Worm (Caenorhabditis elegans) whole organism, late embryonic: ENCODE data around the gene K02E7.12.

Experiments
- C38D4.7 ChIP-seq: fragments of 200-800 bp; sonication (Bioruptor generic); optimal IDR thresholded peaks from 2 replicates; lab custom pipeline; 2018; ENCODE audit warnings: mild to moderate bottlenecking, missing genetic modification characterization, moderate library complexity, missing compliant biosample characterization
- K02D7.2 ChIP-seq: sonication (generic microtip); optimal IDR thresholded peaks from 2 replicates; lab custom pipeline; 2017; ENCODE audit warnings: mild to moderate bottlenecking, missing genetic modification characterization, missing compliant biosample characterization
- K09A11.1 ChIP-seq: sonication (generic microtip); optimal IDR thresholded peaks from 2 replicates; lab custom pipeline; 2017; ENCODE audit warnings: antibody characterized with exemption, mild to moderate bottlenecking, missing genetic modification characterization, missing compliant biosample characterization; ENCODE audit not compliant: insufficient read depth
- T23F11.4 ChIP-seq: fragments of 200-800 bp; sonication (Bioruptor generic); optimal IDR thresholded peaks from 2 replicates; lab custom pipeline; 2018; ENCODE audit warnings: mild to moderate bottlenecking, missing genetic modification characterization, missing compliant biosample characterization
- Y22D7AL.16 ChIP-seq: sonication (generic microtip); optimal IDR thresholded peaks from 2 replicates; lab custom pipeline; 2016; ENCODE audit warnings: missing genetic modification characterization, missing compliant biosample characterization
- ama-1 ChIP-seq: fragments of 150-350 bp; optimal IDR thresholded peaks from 2 replicates; lab custom pipeline; 2014
- ceh-14 ChIP-seq: sonication (generic microtip); optimal IDR thresholded peaks from 2 replicates; lab custom pipeline; 2016; ENCODE audit warnings: missing genotype, missing genetic modification characterization, missing compliant biosample characterization
- ceh-34 ChIP-seq: sonication (generic microtip); optimal IDR thresholded peaks from 2 replicates; lab custom pipeline; 2016; ENCODE audit warnings: mild to moderate bottlenecking, missing genetic modification characterization, missing compliant biosample characterization
- ceh-48 ChIP-seq: sonication (generic microtip); optimal IDR thresholded peaks from 2 replicates; lab custom pipeline; 2016; ENCODE audit warnings: missing genetic modification characterization, inconsistent platforms, missing compliant biosample characterization
- che-1 ChIP-seq: sonication (generic microtip); optimal IDR thresholded peaks from 2 replicates; lab custom pipeline; 2016; ENCODE audit warnings: mild to moderate bottlenecking, missing genetic modification characterization, missing compliant biosample characterization
- dmd-4 ChIP-seq: sonication (generic microtip); optimal IDR thresholded peaks from 2 replicates; lab custom pipeline; 2016; ENCODE audit warnings: borderline replicate concordance, missing genetic modification characterization, missing compliant biosample characterization
- ets-4 ChIP-seq: sonication (generic microtip); optimal IDR thresholded peaks from 2 replicates; lab custom pipeline; 2016; ENCODE audit warnings: missing genetic modification characterization, missing compliant biosample characterization
- eyg-1 ChIP-seq: sonication (generic microtip); optimal IDR thresholded peaks from 2 replicates; lab custom pipeline; 2016; ENCODE audit warnings: missing genotype, missing genetic modification characterization, missing compliant biosample characterization
- fkh-10 ChIP-seq: fragments of 150-350 bp; optimal IDR thresholded peaks from 2 replicates; lab custom pipeline; 2014; ENCODE audit warnings: missing biosample characterization, missing genetic modification reagents, missing genetic modification characterization
- hlh-15 ChIP-seq: sonication (generic microtip); optimal IDR thresholded peaks from 2 replicates; lab custom pipeline; 2016; ENCODE audit warnings: missing genetic modification characterization, missing compliant biosample characterization
- hlh-30 ChIP-seq: sonication (generic microtip); optimal IDR thresholded peaks from 2 replicates; lab custom pipeline; 2017; ENCODE audit warnings: antibody characterized with exemption, missing genetic modification characterization, missing compliant biosample characterization; ENCODE audit not compliant: insufficient read depth
- hlh-6 ChIP-seq: sonication (generic microtip); optimal IDR thresholded peaks from 2 replicates; lab custom pipeline; 2016; ENCODE audit warnings: missing genotype, missing genetic modification characterization, missing compliant biosample characterization
- lim-6 ChIP-seq: sonication (generic microtip); optimal IDR thresholded peaks from 2 replicates; lab custom pipeline; 2016; ENCODE audit warnings: missing genetic modification characterization, missing compliant biosample characterization
- lin-11 ChIP-seq: fragments of 200-800 bp; sonication (Bioruptor generic); optimal IDR thresholded peaks from 2 replicates; lab custom pipeline; 2018; ENCODE audit warnings: mild to moderate bottlenecking, missing genetic modification characterization, missing compliant biosample characterization
- nhr-11 ChIP-seq: fragments of 150-350 bp; optimal IDR thresholded peaks from 2 replicates; lab custom pipeline; 2014; ENCODE audit warnings: missing biosample characterization, missing genetic modification characterization
- pag-3 ChIP-seq: sonication (generic microtip); optimal IDR thresholded peaks from 2 replicates; lab custom pipeline; 2016; ENCODE audit warnings: missing compliant biosample characterization, missing genetic modification characterization, borderline replicate concordance
- pat-9 ChIP-seq: fragments of 200-800 bp; sonication (Bioruptor generic); optimal IDR thresholded peaks from 2 replicates; lab custom pipeline; 2018; ENCODE audit warnings: mild to moderate bottlenecking, missing genetic modification characterization, moderate library complexity, missing compliant biosample characterization
- pha-2 ChIP-seq: sonication (generic microtip); optimal IDR thresholded peaks from 2 replicates; lab custom pipeline; 2017; ENCODE audit warnings: mild to moderate bottlenecking, missing genetic modification characterization, missing compliant biosample characterization
- pha-4 ChIP-seq: fragments of 150-350 bp; optimal IDR thresholded peaks from 2 replicates; lab custom pipeline; 2018; ENCODE audit warnings: missing biosample characterization, missing genetic modification reagents, missing genetic modification characterization
- pqm-1 ChIP-seq: sonication (generic microtip); optimal IDR thresholded peaks from 2 replicates; lab custom pipeline; 2016; ENCODE audit warnings: missing genetic modification characterization, missing compliant biosample characterization
- pros-1 ChIP-seq: fragments of 150-350 bp; optimal IDR thresholded peaks from 2 replicates; lab custom pipeline; 2014; ENCODE audit warnings: missing biosample characterization, missing genetic modification reagents, missing genetic modification characterization
- rnt-1 ChIP-seq: sonication (generic microtip); optimal IDR thresholded peaks from 2 replicates; lab custom pipeline; 2016; ENCODE audit warnings: missing genetic modification characterization, missing compliant biosample characterization
- sdc-2 ChIP-seq: sonication (generic microtip); optimal IDR thresholded peaks from 2 replicates; lab custom pipeline; 2016; ENCODE audit warnings: missing genotype, missing genetic modification characterization, missing compliant biosample characterization
- sox-2 ChIP-seq: fragments of 200-800 bp; sonication (Bioruptor generic); IDR thresholded peaks from 2 replicates; pipeline ENCODE4 v1.3.6; 2022; ENCODE audit warnings: missing genetic modification reagents, missing genetic modification characterization, missing compliant biosample characterization
- tbx-2 ChIP-seq: sonication (generic microtip); optimal IDR thresholded peaks from 2 replicates; lab custom pipeline; 2016; ENCODE audit warnings: missing genetic modification characterization, missing compliant biosample characterization
- unc-3 ChIP-seq, 2 experiments: fragments of 200-800 bp in 1 of 2; sonication (Bioruptor generic) in 1 of 2; sonication (generic microtip) in 1 of 2; conservative IDR thresholded peaks in 1 of 2; optimal IDR thresholded peaks in 1 of 2; 2 replicates each; pipeline versions ENCODE4 v1.3.6 to Lab custom; 2016 to 2022; ENCODE audit warnings: missing compliant biosample characterization in 2 of 2, missing genetic modification characterization in 2 of 2, missing genetic modification reagents in 1 of 2
- unc-42 ChIP-seq: sonication (generic microtip); optimal IDR thresholded peaks from 2 replicates; lab custom pipeline; 2016; ENCODE audit warnings: missing genotype, missing genetic modification characterization, missing compliant biosample characterization
- unc-86 ChIP-seq: sonication (generic microtip); optimal IDR thresholded peaks from 2 replicates; lab custom pipeline; 2016; ENCODE audit warnings: missing genetic modification characterization, missing compliant biosample characterization
- ztf-16 ChIP-seq: sonication (generic microtip); optimal IDR thresholded peaks from 2 replicates; lab custom pipeline; 2017; ENCODE audit warnings: missing genetic modification characterization, missing compliant biosample characterization

K02E7.12 gene

ce11 chrII:1042227-1042626, 28.7 kb upstream of the K02E7.12 start, which contains the start of gene fbxb-41:
fbxb-41 (minus strand) TSS chrII:1042327.
- TF ChIP-seq K09A11.1 (tag; lab: Kevin White, UChicago) (no peak), C38D4.7 (GFP tag; lab: Kevin White, UChicago) (no peak), ceh-48 (tag; lab: Kevin White, UChicago) (no peak), pqm-1 (tag; lab: Kevin White, UChicago) (no peak), T23F11.4 (GFP tag; lab: Kevin White, UChicago) (no peak), unc-86 (tag; lab: Kevin White, UChicago) (no peak), pha-4 (tag; lab: Kevin White, UChicago) (no peak), lim-6 (tag; lab: Kevin White, UChicago) (no peak), hlh-30 (tag; lab: Kevin White, UChicago) (no peak), unc-3 (GFP tag; conservative IDR thresholded peaks at IDR 0.05; lab: Robert Waterston, UW) (no peak), unc-3 (tag; optimal IDR thresholded peaks at IDR 0.05; lab: Kevin White, UChicago) (no peak), ceh-14 (tag; lab: Kevin White, UChicago) (no peak), K02D7.2 (tag; lab: Kevin White, UChicago) (no peak), ama-1 (lab: Kevin White, UChicago) (no peak), sox-2 (GFP tag; lab: Robert Waterston, UW) (no peak), dmd-4 (tag; lab: Kevin White, UChicago) (no peak), unc-42 (tag; lab: Kevin White, UChicago) (no peak)

DNA sequence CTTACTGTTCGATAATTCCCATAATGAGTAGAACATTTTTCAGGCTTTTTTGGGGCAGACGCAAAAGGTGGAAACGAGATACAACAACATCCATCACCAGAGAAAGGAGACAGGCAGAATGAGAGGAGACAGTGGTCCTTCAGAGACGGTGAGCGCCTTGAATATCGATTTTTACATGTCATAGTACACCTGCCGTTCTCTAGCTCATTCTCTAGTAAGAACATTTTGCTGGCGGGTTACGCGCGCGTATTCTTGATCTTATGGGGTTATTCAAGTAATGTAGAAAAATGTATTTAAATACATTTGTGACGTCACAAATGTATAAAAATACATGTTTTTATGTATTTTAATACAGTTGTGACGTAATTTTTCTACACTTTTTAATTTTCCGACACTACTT, 27.0 kb upstream of the K02E7.12 start, which contains the start of gene fbxb-45:
Gene fbxb-45, minus strand, starts transcription at position 101 of the 400 bp plus-strand sequence.
- TF ChIP-seq ceh-48 (tag; lab: Kevin White, UChicago): peak; percentile 9

- TF ChIP-seq ceh-34 (tag; lab: Kevin White, UChicago) (no peak), ets-4 (no peak)
Observed at ce11 chrII:1045692-1046091, 25.3 kb upstream of the K02E7.12 start, which contains the start of gene str-148. str-148 (plus strand) TSS chrII:1045992.

DNA sequence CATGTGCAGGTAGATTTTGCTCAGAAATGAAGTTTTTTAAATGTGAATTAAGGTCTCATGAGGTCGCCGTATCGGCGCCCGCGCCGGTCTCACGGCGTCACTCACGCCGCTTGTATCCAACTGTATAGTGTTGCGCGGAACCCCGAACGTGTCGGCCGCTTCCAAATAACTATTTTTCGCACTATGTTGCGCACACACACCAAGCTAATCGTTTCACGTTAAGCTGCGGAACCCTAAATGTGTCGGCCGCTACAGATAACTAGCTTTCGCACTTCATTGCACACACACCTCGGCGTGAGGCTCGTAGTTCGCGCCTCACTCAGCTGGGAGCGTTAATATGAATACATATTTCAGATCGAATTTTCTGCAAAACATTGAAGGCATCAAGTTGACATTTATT, 24.0 kb upstream of the K02E7.12 start:
- TF ChIP-seq sdc-2 (tag; lab: Kevin White, UChicago) (no peak), tbx-2 (tag; lab: Kevin White, UChicago) (no peak), Y22D7AL.16 (tag; lab: Kevin White, UChicago) (no peak), pha-2 (tag; lab: Kevin White, UChicago) (no peak), lim-6 (tag; lab: Kevin White, UChicago) (no peak), hlh-15 (tag; lab: Kevin White, UChicago) (no peak), nhr-11 (no peak), pag-3 (no peak), ztf-16 (tag; lab: Kevin White, UChicago) (no peak)

ce11 chrII:1049849-1050248, 21.1 kb upstream of the K02E7.12 start, which contains the start of gene fbxb-40:
fbxb-40 (minus strand) TSS chrII:1049949.
- no peak for TF ChIP-seq fkh-10
- no peak for TF ChIP-seq ceh-14 (tag; lab: Kevin White, UChicago)
- TF ChIP-seq hlh-6 (tag; lab: Kevin White, UChicago): no peak
- TF ChIP-seq che-1: no peak
- TF ChIP-seq lin-11: no peak
- no peak for TF ChIP-seq eyg-1 (tag; lab: Kevin White, UChicago)
- TF ChIP-seq lim-6 (tag; lab: Kevin White, UChicago): no peak
- TF ChIP-seq rnt-1 (tag; lab: Kevin White, UChicago): no peak
- TF ChIP-seq unc-3 (GFP tag; conservative IDR thresholded peaks at IDR 0.05; lab: Robert Waterston, UW): no peak
- TF ChIP-seq unc-3 (tag; optimal IDR thresholded peaks at IDR 0.05; lab: Kevin White, UChicago): no peak
- TF ChIP-seq pros-1: no peak
- no peak for TF ChIP-seq tbx-2 (tag; lab: Kevin White, UChicago)
- TF ChIP-seq unc-42 (tag; lab: Kevin White, UChicago): no peak
- no peak for TF ChIP-seq pat-9 (tag; lab: Kevin White, UChicago)
- TF ChIP-seq Y22D7AL.16 (tag; lab: Kevin White, UChicago): no peak
- no peak for TF ChIP-seq T23F11.4 (GFP tag; lab: Kevin White, UChicago)
